Worm (Caenorhabditis elegans): ENCODE data around the gene F53F4.12.

DNA sequence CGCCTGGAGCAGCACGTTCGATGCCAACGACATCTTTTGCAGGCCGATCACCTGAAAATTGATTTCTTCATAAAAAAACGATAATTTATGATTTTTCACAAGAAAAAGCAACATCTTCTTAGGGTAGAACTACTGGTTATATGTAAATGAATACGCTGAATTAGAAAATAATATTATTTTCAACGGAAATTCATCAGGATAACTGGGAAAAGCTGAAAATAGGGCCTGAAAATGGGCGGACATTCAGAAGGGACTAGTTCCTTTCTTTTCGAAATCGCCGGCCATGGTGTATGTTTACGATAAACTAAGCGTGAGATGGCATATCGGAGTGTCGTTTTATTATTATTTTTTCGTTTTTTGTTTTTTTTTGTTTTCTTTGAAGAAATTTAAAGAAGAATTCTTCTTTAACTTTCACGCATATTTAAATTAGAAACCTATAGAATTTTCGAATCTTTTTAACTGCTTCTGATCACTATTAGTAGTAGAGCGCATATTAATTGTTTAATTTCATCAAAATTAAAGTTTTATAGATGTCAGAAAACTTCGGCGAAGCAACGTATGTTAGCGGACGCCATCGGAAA lies at the start of gene F53F4.12, which contains the start of gene nduv-2:
- TF ChIP-seq flt-1 (GFP tag; IDR thresholded peaks at IDR 0.05) (no peak), klf-2 (GFP tag; conservative IDR thresholded peaks at IDR 0.05) (no peak), T22C8.4 (GFP tag; IDR thresholded peaks at IDR 0.05) (no peak), ztf-29 (GFP tag; IDR thresholded peaks at IDR 0.05) (no peak), cog-1 (tag; optimal IDR thresholded peaks at IDR 0.05) (no peak)

Measured in whole organism, midembryonic.